Fruit fly (Drosophila melanogaster) ovary, adult (tissue): ENCODE results near the gene Ir67a.
A peak's percentile ranks its signal among the peaks of the same experiment; 100 is the strongest.

Experiments used
- CG17801 ChIP-seq: fragments of 200-800 bp; optimal IDR thresholded peaks from 2 replicates; lab custom pipeline; 2019; ENCODE audit warnings: missing biosample characterization, mild to moderate bottlenecking, missing genetic modification characterization, moderate library complexity; ENCODE audit not compliant: partially characterized antibody

The Ir67a gene

DNA sequence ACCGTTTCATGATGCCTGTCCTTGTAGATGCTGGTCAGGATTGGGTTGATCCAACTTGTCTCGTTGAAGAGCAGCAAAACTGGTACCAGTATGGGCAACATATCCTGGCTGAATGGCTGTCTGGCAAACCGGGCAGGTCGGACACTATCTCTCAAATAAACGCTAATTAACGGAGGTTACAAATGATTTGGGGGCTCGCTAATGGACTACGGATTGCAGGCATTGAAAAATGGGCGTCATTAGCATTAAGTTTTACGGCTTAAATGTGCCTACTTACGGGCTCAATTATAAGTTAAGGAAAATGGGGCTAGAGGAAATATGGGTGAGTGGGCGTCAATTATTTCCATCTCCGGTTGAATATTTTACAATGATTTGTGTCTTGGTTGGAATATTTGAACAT lies at the start of gene Ir67a:
TSS of gene Ir67a (minus strand) at position 101 of the 400 bp plus-strand sequence.
- no peak for TF ChIP-seq CG17801 (GFP tag; lab: Kevin White, UChicago)

- TF ChIP-seq CG17801 (GFP tag; lab: Kevin White, UChicago), result no peak
These were observed 39.6 kb upstream of the Ir67a start for dm6 chr3L:9583388-9583787.

DNA sequence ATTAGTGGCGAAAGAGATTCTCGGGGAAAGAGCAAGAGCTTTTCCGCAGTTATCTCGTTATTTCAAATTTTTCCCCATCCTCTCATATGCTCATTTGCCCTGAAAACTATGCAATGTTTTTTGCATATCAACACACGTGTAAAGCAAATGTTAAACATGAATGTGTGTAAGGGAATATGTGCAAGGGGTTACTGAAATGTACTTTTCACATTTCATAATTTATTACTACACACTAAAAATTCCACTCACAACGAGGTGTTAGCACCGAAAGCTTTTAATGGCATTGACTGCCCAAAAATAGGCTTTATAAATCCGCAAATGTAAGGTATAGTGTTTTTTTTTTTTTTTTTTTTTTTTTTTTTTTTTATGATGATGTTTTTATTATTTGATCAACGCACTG lies 27.8 kb upstream of the Ir67a start:
- TF ChIP-seq CG17801 (GFP tag; lab: Kevin White, UChicago), result no peak

dm6 chr3L:9569849-9570248 lies 26.1 kb upstream of the Ir67a start:
- TF ChIP-seq CG17801 (GFP tag; lab: Kevin White, UChicago), result no peak

- no peak for TF ChIP-seq CG17801 (GFP tag; lab: Kevin White, UChicago)
These were observed 25.4 kb upstream of the Ir67a start for dm6 chr3L:9569194-9569593.

DNA sequence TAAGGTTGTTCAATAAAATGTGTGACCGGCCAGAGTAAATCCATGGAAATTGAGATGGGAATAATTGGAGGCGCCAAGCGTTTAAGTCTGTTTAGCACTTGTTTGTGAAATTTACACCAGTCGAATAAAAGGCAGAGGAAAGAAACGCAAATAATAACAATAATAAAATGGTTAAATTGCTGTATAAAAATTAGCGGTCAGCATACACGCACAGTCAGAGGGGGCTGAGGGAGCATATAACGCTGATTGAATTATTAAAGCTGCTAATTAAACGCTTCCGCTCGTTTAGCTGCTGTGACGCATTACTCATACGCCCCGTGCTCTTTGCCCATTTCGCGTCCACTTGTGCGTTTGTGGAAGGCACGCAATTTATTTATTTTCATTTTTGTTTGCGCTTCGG lies 23.9 kb upstream of the Ir67a start:
- TF ChIP-seq CG17801 (GFP tag; lab: Kevin White, UChicago), result no peak

- TF ChIP-seq CG17801 (GFP tag; lab: Kevin White, UChicago), result no peak
These were observed 23.1 kb upstream of the Ir67a start for dm6 chr3L:9566849-9567248.

DNA sequence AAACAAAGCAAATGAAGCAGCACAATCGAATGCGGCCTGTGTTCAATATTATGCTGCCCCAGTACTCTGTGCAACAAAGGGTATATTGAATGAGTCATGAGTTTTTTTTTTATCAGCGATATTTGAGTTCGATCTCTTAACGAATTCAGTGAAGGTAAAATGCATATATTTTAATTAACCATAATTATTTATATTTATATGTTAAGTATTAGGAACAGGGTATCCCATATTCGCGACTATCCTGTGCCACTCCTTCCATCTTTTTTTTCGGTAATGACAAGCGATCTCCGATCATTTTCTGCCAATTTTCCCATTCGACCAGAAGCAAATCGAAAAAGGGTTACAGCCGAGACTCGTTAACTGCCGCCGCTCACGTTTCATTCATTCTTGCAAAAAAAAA lies 15.2 kb upstream of the Ir67a start:
- no peak for TF ChIP-seq CG17801 (GFP tag; lab: Kevin White, UChicago)

DNA sequence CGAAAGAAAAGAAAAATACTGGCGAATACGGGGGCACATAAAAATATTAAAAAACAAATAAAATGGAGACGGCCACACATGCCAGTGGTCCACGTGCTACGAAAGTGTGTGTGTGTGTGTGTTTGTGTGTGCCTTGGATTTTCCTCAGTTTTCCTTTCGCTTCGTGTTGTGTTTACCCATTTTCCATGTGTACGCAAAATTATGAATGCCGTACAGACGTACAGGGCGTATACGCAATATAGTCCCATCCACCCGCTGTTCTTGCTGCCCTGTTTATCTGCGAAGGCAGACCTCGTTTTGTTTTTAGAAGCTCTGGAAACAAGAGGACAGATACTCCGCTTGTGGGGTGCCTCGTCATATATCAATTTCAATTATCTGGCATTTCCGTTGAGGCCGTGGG lies 12.9 kb upstream of the Ir67a start:
- TF ChIP-seq CG17801 (GFP tag; lab: Kevin White, UChicago), result no peak

dm6 chr3L:9555004-9555403 lies 11.2 kb upstream of the Ir67a start:
- TF ChIP-seq CG17801 (GFP tag; lab: Kevin White, UChicago), result no peak

- TF ChIP-seq CG17801 (GFP tag; lab: Kevin White, UChicago), result peak; percentile 24
These were observed 8.5 kb upstream of the Ir67a start for dm6 chr3L:9552190-9552809.

- TF ChIP-seq CG17801 (GFP tag; lab: Kevin White, UChicago), result no peak
These were observed 7.2 kb upstream of the Ir67a start for dm6 chr3L:9550873-9551580.

DNA sequence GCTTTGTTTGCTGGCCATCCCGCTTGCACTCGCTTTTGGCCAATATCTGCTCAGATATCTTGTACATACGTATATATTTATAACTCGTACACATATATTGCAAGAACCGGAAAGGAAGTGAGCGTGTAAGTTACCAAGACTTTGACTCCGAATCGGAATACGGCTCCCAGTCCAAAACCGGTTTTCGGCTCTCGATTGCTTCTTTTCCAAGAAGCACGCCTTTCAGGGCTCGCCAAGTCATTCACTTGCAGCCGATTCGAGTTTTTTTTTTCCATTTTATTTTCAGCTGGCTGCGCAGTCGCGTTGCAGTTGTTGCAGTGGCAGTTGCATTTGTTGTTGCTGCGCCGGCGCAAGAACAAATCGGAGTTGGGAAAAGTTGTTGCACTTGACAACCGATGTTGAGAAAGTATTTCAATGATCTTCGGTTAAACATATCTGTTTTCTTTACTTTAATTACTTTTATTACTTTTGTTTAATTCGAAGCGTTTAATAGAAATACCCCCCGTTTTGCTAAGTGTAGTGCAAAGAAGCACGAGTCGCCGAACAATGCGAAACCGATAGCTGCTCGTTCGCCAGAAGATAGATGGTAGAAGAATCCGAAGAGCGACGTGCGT lies 6.0 kb upstream of the Ir67a start:
- no peak for TF ChIP-seq CG17801 (GFP tag; lab: Kevin White, UChicago)

DNA sequence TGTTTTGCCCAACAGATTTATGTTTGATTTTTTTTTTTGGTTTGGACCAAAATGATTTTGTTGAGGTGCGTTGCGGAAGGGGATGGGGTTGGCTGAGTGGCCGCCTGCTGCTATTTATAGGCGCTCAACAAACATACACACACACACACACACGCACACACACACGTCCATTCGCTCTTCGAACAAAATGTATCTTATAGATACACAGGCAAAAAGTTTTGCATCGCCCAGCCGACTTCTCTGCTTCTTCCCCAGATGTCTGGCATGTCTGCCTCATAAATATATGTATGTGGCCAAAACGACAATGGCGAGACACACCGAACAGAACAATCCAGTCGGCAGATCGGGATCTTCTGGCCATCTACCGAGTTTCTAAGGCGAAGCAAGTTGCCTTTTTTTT lies 5.0 kb upstream of the Ir67a start:
- TF ChIP-seq CG17801 (GFP tag; lab: Kevin White, UChicago), result no peak

dm6 chr3L:9547910-9548309 lies 4.1 kb upstream of the Ir67a start:
- TF ChIP-seq CG17801 (GFP tag; lab: Kevin White, UChicago), result no peak

dm6 chr3L:9546875-9547324 lies 3.1 kb upstream of the Ir67a start, which contains the start of gene CG42673:
TSS of gene CG42673 (plus strand) at chr3L:9547220.
- TF ChIP-seq CG17801 (GFP tag; lab: Kevin White, UChicago), result peak; percentile 44
